Fruit fly (Drosophila melanogaster): ENCODE results near the gene CG18666.

Gene CG18666

DNA sequence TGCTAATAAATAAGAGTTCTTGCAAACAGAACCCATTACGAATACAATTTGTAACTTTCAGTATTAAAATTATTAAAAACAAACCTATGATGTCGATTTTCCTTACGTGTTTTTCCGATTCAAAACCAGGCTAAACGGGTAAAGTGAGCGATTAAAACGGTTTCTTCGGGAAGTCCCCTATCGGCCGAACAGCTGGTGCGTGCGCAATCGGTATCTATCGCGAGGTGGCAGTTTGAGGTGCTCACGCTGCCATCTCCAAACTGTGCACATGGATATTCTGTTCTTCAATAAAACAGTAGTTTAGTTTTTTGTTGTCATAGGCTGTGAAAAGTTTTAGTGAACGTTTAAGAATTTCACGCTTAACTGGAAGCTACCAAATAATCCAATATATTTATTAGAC is 45.4 kb upstream of the CG18666 start, which contains the start of gene TTLL4A (continued):
- TF ChIP-seq lmd (GFP tag; IDR thresholded peaks at IDR 0.05), result no peak; the same call in 1 of the 2 replicates
- no peak for TF ChIP-seq CG12942 (GFP tag; optimal IDR thresholded peaks at IDR 0.05)
- TF ChIP-seq tap (tag; optimal IDR thresholded peaks at IDR 0.05), result no peak
- peak; percentile 19 for TF ChIP-seq Mad (GFP tag; optimal IDR thresholded peaks at IDR 0.05)
- TF ChIP-seq E2f1 (GFP tag; IDR thresholded peaks at IDR 0.05), result no peak
- no peak for TF ChIP-seq D (optimal IDR thresholded peaks at IDR 0.05)
- no peak for TF ChIP-seq D (GFP tag; optimal IDR thresholded peaks at IDR 0.05)
- TF ChIP-seq bab2 (GFP tag; optimal IDR thresholded peaks at IDR 0.05), result peak; percentile 7
- no peak for TF ChIP-seq ro (GFP tag; IDR thresholded peaks at IDR 0.05)
- no peak for TF ChIP-seq Ets65A (GFP tag)
- TF ChIP-seq NfI (GFP tag; optimal IDR thresholded peaks at IDR 0.05), result no peak
- TF ChIP-seq sd (tag; optimal IDR thresholded peaks at IDR 0.05), result no peak
- TF ChIP-seq cwo (GFP tag; optimal IDR thresholded peaks at IDR 0.05), result no peak
- TF ChIP-seq Eip74EF (GFP tag; optimal IDR thresholded peaks at IDR 0.05), result no peak
- no peak for TF ChIP-seq Taf1 (GFP tag; IDR thresholded peaks at IDR 0.05)
- no peak for TF ChIP-seq dimm (GFP tag; IDR thresholded peaks at IDR 0.05)
- TF ChIP-seq Fer1 (GFP tag; optimal IDR thresholded peaks at IDR 0.05), result no peak
- no peak for TF ChIP-seq usp (GFP tag; optimal IDR thresholded peaks at IDR 0.05)
- no peak for TF ChIP-seq CG8765 (GFP tag; IDR thresholded peaks at IDR 0.05)
- peak; percentile 21 for TF ChIP-seq CrebB (tag; optimal IDR thresholded peaks at IDR 0.05)
- no peak for TF ChIP-seq CG15073 (GFP tag; optimal IDR thresholded peaks at IDR 0.05)
- no peak for TF ChIP-seq tgo (GFP tag; IDR thresholded peaks at IDR 0.05)
- TF ChIP-seq btn (GFP tag; optimal IDR thresholded peaks at IDR 0.05), result no peak
- no peak for TF ChIP-seq CG12219 (GFP tag; optimal IDR thresholded peaks at IDR 0.05)
- TF ChIP-seq Gug (GFP tag; IDR thresholded peaks at IDR 0.05), result peak; percentile 52; the same call in 2 of the 4 replicates
- TF ChIP-seq CG3726 (GFP tag; IDR thresholded peaks at IDR 0.05), result no peak
- TF ChIP-seq CG1792 (GFP tag; optimal IDR thresholded peaks at IDR 0.05), result peak; percentile 3
- peak; percentile 99 for TF ChIP-seq Opbp (GFP tag; IDR thresholded peaks at IDR 0.05; ENCODE audit: partially characterized antibody)
- no peak for TF ChIP-seq pho (GFP tag; optimal IDR thresholded peaks at IDR 0.05)
- TF ChIP-seq nerfin-2 (GFP tag; IDR thresholded peaks at IDR 0.05; ENCODE audit: partially characterized antibody), result peak; percentile 96
- peak; percentile 85 for TF ChIP-seq pzg (GFP tag; optimal IDR thresholded peaks at IDR 0.05)
- TF ChIP-seq fru (optimal IDR thresholded peaks at IDR 0.05), result no peak
- TF ChIP-seq CG9817 (tag; optimal IDR thresholded peaks at IDR 0.05), result no peak
- TF ChIP-seq mam (GFP tag; optimal IDR thresholded peaks at IDR 0.05), result no peak
- no peak for TF ChIP-seq chif (GFP tag; optimal IDR thresholded peaks at IDR 0.05)
- no peak for TF ChIP-seq CG12659 (GFP tag; optimal IDR thresholded peaks at IDR 0.05)
- TF ChIP-seq CG3847 (GFP tag; IDR thresholded peaks at IDR 0.05), result peak; percentile 40
- TF ChIP-seq CG43689 (GFP tag; IDR thresholded peaks at IDR 0.05), result no peak
- TF ChIP-seq hkb (optimal IDR thresholded peaks at IDR 0.05), result no peak
- TF ChIP-seq hkb (GFP tag; IDR thresholded peaks at IDR 0.05), result no peak
- no peak for TF ChIP-seq CG8944 (GFP tag; optimal IDR thresholded peaks at IDR 0.05)
- peak; percentile 68 for TF ChIP-seq lbe (GFP tag; optimal IDR thresholded peaks at IDR 0.05)
- no peak for TF ChIP-seq phol (tag; optimal IDR thresholded peaks at IDR 0.05)
- TF ChIP-seq ham (GFP tag; IDR thresholded peaks at IDR 0.05), result no peak
- TF ChIP-seq CG5180 (GFP tag; optimal IDR thresholded peaks at IDR 0.05), result no peak
- no peak for TF ChIP-seq sima (GFP tag; optimal IDR thresholded peaks at IDR 0.05)
- no peak for TF ChIP-seq Lhr (GFP tag; optimal IDR thresholded peaks at IDR 0.05)
- TF ChIP-seq hb (GFP tag; IDR thresholded peaks at IDR 0.05; ENCODE audit: partially characterized antibody), result peak; percentile 97
- no peak for TF ChIP-seq CG6765 (GFP tag; optimal IDR thresholded peaks at IDR 0.05)
- no peak for TF ChIP-seq CG31224 (GFP tag; IDR thresholded peaks at IDR 0.05)
- no peak for TF ChIP-seq Hr51 (GFP tag; optimal IDR thresholded peaks at IDR 0.05)
- TF ChIP-seq crc (GFP tag; optimal IDR thresholded peaks at IDR 0.05), result no peak
- TF ChIP-seq fu2 (GFP tag; optimal IDR thresholded peaks at IDR 0.05), result no peak

Measured in whole organism, embryonic.